Worm (Caenorhabditis elegans): ENCODE data around the gene ugt-64.

DNA sequence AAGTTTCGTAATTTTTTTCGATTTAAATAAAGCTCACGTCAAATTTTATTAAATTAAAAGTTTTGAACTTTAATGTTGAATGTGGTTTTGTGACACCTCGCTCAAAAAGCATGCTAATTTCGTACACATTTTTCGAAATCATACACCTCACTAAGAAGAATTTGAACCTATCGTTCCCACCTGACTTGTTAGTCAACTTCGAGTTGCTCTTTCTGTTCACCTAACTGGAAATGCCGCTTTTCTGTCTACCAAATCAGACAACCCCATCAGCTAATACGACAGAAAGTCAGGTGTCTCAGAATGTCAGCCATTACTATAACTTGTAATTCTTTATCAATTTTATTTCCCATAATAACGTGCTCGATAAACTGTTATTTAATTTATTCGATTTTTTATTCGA, 24.3 kb upstream of the ugt-64 start, which contains the start of gene srbc-66:
- TF ChIP-seq ceh-16 (tag; optimal IDR thresholded peaks at IDR 0.05) (no peak), ama-1 (optimal IDR thresholded peaks at IDR 0.05) (no peak), aly-2 (tag; optimal IDR thresholded peaks at IDR 0.05) (no peak), mab-5 (tag; optimal IDR thresholded peaks at IDR 0.05) (no peak), nhr-6 (tag; optimal IDR thresholded peaks at IDR 0.05) (no peak), alr-1 (tag; optimal IDR thresholded peaks at IDR 0.05) (no peak), F13H6.1 (tag; optimal IDR thresholded peaks at IDR 0.05) (no peak), lin-39 (tag; optimal IDR thresholded peaks at IDR 0.05) (no peak), skn-1 (tag; optimal IDR thresholded peaks at IDR 0.05) (no peak), elt-1 (tag; optimal IDR thresholded peaks at IDR 0.05) (no peak), dmd-4 (tag; optimal IDR thresholded peaks at IDR 0.05) (no peak)

Measured in whole organism, L2 larva.